Worm (Caenorhabditis elegans) whole organism, early embryonic: ENCODE measurements around the gene T23B7.2.
"Not testable (repeated sequence)": the region's sequence is repeated elsewhere in the genome, so short reads cannot be mapped to it uniquely, and the experiment has no call there.

ENCODE experiments used
- B0310.2 ChIP-seq: sonication (generic microtip); optimal IDR thresholded peaks from 2 replicates; lab custom pipeline; 2016; ENCODE audit warnings: mild to moderate bottlenecking, missing genetic modification characterization, missing compliant biosample characterization
- F13C5.2 ChIP-seq: sonication (generic microtip); optimal IDR thresholded peaks from 2 replicates; lab custom pipeline; 2017; ENCODE audit warnings: mild to moderate bottlenecking, missing genetic modification characterization, inconsistent platforms, missing compliant biosample characterization
- aly-1 ChIP-seq: sonication (generic microtip); optimal IDR thresholded peaks from 2 replicates; lab custom pipeline; 2016; ENCODE audit warnings: missing genetic modification characterization, missing compliant biosample characterization
- ama-1 ChIP-seq: fragments of 150-350 bp; optimal IDR thresholded peaks from 2 replicates; lab custom pipeline; 2014
- ceh-13 ChIP-seq: fragments of 200-800 bp; sonication (Bioruptor generic); optimal IDR thresholded peaks from 2 replicates; lab custom pipeline; 2018; ENCODE audit warnings: mild to moderate bottlenecking, missing genetic modification characterization, missing compliant biosample characterization
- ceh-36 ChIP-seq: sonication (generic microtip); optimal IDR thresholded peaks from 2 replicates; lab custom pipeline; 2016; ENCODE audit warnings: missing genetic modification characterization, inconsistent platforms, missing compliant biosample characterization
- ets-7 ChIP-seq: sonication (generic microtip); optimal IDR thresholded peaks from 2 replicates; lab custom pipeline; 2016; ENCODE audit warnings: missing genotype, missing genetic modification characterization, missing compliant biosample characterization
- flt-1 ChIP-seq: fragments of 200-800 bp; sonication (Bioruptor generic); IDR thresholded peaks from 2 replicates; pipeline ENCODE4 v1.3.6; 2022; ENCODE audit warnings: missing genetic modification characterization, missing compliant biosample characterization
- hmbx-1 ChIP-seq: sonication (generic microtip); optimal IDR thresholded peaks from 2 replicates; lab custom pipeline; 2016; ENCODE audit warnings: mild to moderate bottlenecking, missing genetic modification characterization, missing compliant biosample characterization
- hmg-4 ChIP-seq: fragments of 200-800 bp; sonication (Bioruptor generic); optimal IDR thresholded peaks from 2 replicates; lab custom pipeline; 2018; ENCODE audit warnings: mild to moderate bottlenecking, missing genetic modification characterization, missing compliant biosample characterization
- hnd-1 ChIP-seq: sonication (generic microtip); optimal IDR thresholded peaks from 2 replicates; lab custom pipeline; 2016; ENCODE audit warnings: missing genetic modification characterization, missing compliant biosample characterization
- pes-1 ChIP-seq: fragments of 200-800 bp; sonication (Bioruptor generic); IDR thresholded peaks from 2 replicates; pipeline ENCODE4 v1.3.6; 2022; ENCODE audit warnings: missing genetic modification reagents, missing genetic modification characterization, missing compliant biosample characterization
- scrt-1 ChIP-seq: fragments of 200-800 bp; sonication (Bioruptor generic); IDR thresholded peaks from 2 replicates; pipeline ENCODE4 v1.3.6; 2022; ENCODE audit warnings: missing genetic modification characterization, missing compliant biosample characterization
- sea-1 ChIP-seq: fragments of 200-800 bp; sonication (Bioruptor generic); conservative IDR thresholded peaks from 2 replicates; pipeline ENCODE4 v1.3.6; 2022; ENCODE audit warnings: missing genetic modification characterization, missing compliant biosample characterization
- tbx-11 ChIP-seq: fragments of 200-800 bp; sonication (Bioruptor generic); IDR thresholded peaks from 2 replicates; pipeline ENCODE4 v1.3.6; 2022; ENCODE audit warnings: missing genetic modification characterization, missing compliant biosample characterization
- tbx-37 ChIP-seq: fragments of 200-800 bp; sonication (Bioruptor generic); conservative IDR thresholded peaks from 2 replicates; pipeline ENCODE4 v1.3.6; 2022; ENCODE audit warnings: missing genetic modification reagents, missing genetic modification characterization, missing compliant biosample characterization
- tra-4 ChIP-seq: sonication (generic microtip); optimal IDR thresholded peaks from 2 replicates; lab custom pipeline; 2017; ENCODE audit warnings: missing genetic modification characterization, missing compliant biosample characterization

The T23B7.2 gene

ce11 chrII:4842143-4842658 is at the start of gene T23B7.2, which contains the start of gene nspd-4:
T23B7.2 (minus strand) TSS chrII:4842243.
nspd-4 (plus strand) TSS chrII:4842608.
- not testable (repeated sequence) for TF ChIP-seq ets-7 (tag; lab: Kevin White, UChicago); sea-1; flt-1 (GFP tag; lab: Robert Waterston, UW)

DNA sequence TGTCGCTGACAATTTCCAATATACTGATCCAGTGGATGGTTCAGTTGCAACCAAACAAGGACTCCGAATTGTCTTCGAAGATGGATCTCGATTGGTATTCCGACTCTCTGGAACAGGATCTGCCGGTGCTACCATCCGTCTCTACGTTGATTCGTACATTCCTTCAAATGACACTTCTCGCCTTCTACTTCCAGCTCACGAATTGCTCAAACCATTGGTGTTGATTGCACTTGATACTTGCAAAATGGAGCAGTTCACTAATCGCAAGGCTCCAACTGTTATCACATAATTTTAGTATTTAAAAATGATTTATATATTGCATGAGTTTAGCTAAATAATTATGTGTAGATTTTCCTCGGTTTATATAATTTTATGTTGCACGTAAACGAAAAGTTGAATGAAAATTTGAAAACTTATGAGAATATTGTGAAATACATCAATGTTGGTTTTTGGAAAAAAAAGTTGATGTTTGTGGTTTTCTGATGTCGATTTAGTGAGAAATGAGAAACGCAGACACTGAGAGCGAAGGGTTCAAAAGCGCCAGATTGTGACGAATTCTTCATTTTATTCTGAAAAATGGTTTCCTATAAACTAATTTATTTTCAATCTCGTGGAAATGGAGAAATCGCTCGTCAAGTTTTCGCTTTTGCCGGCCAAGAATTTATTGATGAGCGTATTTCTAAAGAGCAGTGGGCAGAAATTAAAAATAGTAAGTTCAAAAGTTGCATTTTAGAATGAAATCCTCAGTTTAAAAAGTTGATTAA is 49.2 kb upstream of the T23B7.2 start, which contains the start of gene gst-9:
Gene gst-9 (plus strand): TSS at position 574 of the 764 bp plus-strand sequence.
- TF ChIP-seq aly-1 (tag; lab: Kevin White, UChicago) (no peak), tbx-37 (no peak), pes-1 (GFP tag; lab: Robert Waterston, UW) (no peak), ceh-36 (no peak), ets-7 (tag; lab: Kevin White, UChicago) (no peak), flt-1 (GFP tag; lab: Robert Waterston, UW) (no peak), scrt-1 (GFP tag; lab: Robert Waterston, UW) (no peak), ama-1 (lab: Kevin White, UChicago) (no peak), sea-1 (no peak), hmbx-1 (tag; lab: Kevin White, UChicago) (no peak), B0310.2 (no peak), F13C5.2 (no peak), tbx-11 (no peak), hmg-4 (GFP tag; lab: Kevin White, UChicago) (no peak), ceh-13 (GFP tag; lab: Kevin White, UChicago) (no peak), tra-4 (tag; lab: Kevin White, UChicago) (no peak), hnd-1 (no peak)

DNA sequence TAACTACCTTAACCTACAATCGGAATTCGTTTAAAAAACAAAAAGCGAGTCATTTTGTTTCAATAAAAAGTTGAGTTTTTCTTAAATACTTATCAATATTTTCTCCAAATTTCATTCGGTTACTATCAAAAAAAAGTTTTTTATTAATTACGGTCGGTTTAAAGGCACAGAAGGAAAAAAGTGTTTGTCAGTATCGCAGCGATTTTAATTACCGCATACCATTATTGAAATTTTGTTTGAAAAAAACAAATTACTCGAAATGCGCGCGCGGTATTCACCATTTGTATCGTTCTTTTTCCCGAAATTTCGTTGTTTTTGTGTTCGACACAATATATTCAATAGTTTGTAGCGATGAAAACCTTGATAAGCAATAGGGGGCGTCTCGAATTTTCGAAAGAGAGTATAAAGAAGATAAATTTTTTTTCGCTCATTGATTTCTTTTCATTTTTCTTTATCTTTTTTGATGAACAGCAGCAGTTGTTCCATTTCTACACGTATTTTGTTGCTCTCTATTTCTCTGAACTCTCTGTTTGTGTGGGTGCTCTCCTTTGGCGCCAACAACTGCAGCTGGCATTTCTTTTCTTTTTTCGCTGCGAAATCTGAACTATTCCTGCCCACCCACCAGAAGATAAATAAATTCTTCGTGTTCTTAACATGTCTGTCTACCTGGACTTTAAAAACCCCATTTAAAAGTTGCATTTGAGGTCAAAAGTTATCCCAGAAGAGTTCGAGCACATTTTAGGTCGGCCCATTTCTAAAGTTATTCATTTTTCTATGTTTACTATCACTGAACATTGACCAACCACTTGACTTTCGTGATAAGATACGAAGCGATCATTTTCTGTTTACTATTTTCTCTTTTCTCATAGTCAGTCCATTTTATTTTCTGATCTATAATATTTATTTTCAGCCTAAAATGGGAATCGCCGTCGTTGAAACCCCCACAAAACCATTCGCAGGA is 46.8 kb upstream of the T23B7.2 start, which contains the start of gene pgm-1:
Gene pgm-1 (plus strand): TSS at position 911 of the 961 bp plus-strand sequence.
- TF ChIP-seq aly-1 (tag; lab: Kevin White, UChicago) (no peak), ceh-36 (no peak), sea-1 (no peak), B0310.2 (no peak)

- TF ChIP-seq ets-7 (tag; lab: Kevin White, UChicago) (no peak), ceh-36 (no peak), hmbx-1 (tag; lab: Kevin White, UChicago) (no peak), B0310.2 (no peak), hmg-4 (GFP tag; lab: Kevin White, UChicago) (no peak), tra-4 (tag; lab: Kevin White, UChicago) (no peak), ama-1 (lab: Kevin White, UChicago) (no peak), tbx-37 (no peak), scrt-1 (GFP tag; lab: Robert Waterston, UW) (no peak), pes-1 (GFP tag; lab: Robert Waterston, UW) (no peak), hnd-1 (no peak), aly-1 (tag; lab: Kevin White, UChicago) (no peak), F13C5.2 (no peak), ceh-13 (GFP tag; lab: Kevin White, UChicago) (no peak), flt-1 (GFP tag; lab: Robert Waterston, UW) (no peak), tbx-11 (no peak), sea-1 (no peak)
These were observed 43.9 kb upstream of the T23B7.2 start, which contains the start of gene R05F9.7 for ce11 chrII:4885976-4886375. R05F9.7 (plus strand) TSS chrII:4886276.

DNA sequence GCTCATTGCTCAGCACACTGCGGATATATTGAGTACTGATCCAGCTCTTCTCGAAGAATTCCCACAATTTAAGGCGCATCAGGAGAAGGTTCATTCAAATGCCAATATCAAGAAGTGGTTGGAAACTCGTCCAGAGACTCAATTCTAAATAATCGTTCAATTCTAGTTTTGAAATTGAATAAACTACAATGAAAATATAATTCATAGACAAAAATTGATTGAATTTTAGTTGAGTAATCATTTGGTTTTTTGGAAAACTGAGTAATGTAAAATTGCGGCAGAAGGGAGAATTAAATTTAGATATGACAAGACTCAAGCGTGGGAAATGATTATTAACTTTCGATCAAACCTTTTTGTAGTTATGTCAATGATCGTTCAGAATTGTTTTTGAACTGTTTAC is 42.4 kb upstream of the T23B7.2 start:
- TF ChIP-seq aly-1 (tag; lab: Kevin White, UChicago): no peak

DNA sequence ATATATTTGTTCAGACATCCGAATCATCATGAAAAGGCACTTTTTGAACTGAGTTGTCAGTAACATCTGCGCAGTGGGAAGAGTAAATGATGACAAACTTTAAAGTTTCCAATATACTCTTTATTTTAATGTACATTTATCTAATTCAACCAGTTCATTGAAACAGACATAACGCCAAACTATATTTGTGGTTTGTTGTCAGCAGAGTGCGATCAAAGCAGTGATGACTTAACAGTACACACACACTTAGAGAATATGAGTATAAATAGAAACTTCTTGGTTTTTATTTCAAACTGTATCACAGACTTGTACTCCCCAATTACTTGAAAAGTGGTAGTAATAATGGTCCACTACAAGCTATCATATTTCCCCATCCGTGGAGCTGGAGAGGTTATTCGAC is 41.4 kb upstream of the T23B7.2 start, which contains the start of gene gst-8:
Gene gst-8 (plus strand): TSS at position 301 of the 400 bp plus-strand sequence.
- TF ChIP-seq F13C5.2 (no peak), hnd-1 (no peak), tra-4 (tag; lab: Kevin White, UChicago) (no peak), B0310.2 (no peak), flt-1 (GFP tag; lab: Robert Waterston, UW) (no peak), pes-1 (GFP tag; lab: Robert Waterston, UW) (no peak), scrt-1 (GFP tag; lab: Robert Waterston, UW) (no peak), ceh-36 (no peak), aly-1 (tag; lab: Kevin White, UChicago) (no peak)

ce11 chrII:4882498-4882897 is 40.5 kb upstream of the T23B7.2 start:
- TF ChIP-seq tbx-37 (no peak), B0310.2 (no peak), hmg-4 (GFP tag; lab: Kevin White, UChicago) (no peak), flt-1 (GFP tag; lab: Robert Waterston, UW) (no peak), F13C5.2 (no peak), tra-4 (tag; lab: Kevin White, UChicago) (no peak)
